Worm (Caenorhabditis elegans) whole organism, late embryonic: Measurements from ENCODE around the gene clec-39.

ENCODE experiments used
- C08G9.2 ChIP-seq: sonication (generic microtip); optimal IDR thresholded peaks from 2 replicates; lab custom pipeline; 2016; ENCODE audit warnings: mild to moderate bottlenecking, missing genetic modification characterization, moderate library complexity, missing compliant biosample characterization
- K02D7.2 ChIP-seq: sonication (generic microtip); optimal IDR thresholded peaks from 2 replicates; lab custom pipeline; 2017; ENCODE audit warnings: mild to moderate bottlenecking, missing genetic modification characterization, missing compliant biosample characterization
- K09A11.1 ChIP-seq: sonication (generic microtip); optimal IDR thresholded peaks from 2 replicates; lab custom pipeline; 2017; ENCODE audit warnings: antibody characterized with exemption, mild to moderate bottlenecking, missing genetic modification characterization, missing compliant biosample characterization; ENCODE audit not compliant: insufficient read depth
- T23F11.4 ChIP-seq: fragments of 200-800 bp; sonication (Bioruptor generic); optimal IDR thresholded peaks from 2 replicates; lab custom pipeline; 2018; ENCODE audit warnings: mild to moderate bottlenecking, missing genetic modification characterization, missing compliant biosample characterization
- Y22D7AL.16 ChIP-seq: sonication (generic microtip); optimal IDR thresholded peaks from 2 replicates; lab custom pipeline; 2016; ENCODE audit warnings: missing genetic modification characterization, missing compliant biosample characterization
- ahr-1 ChIP-seq: sonication (generic microtip); optimal IDR thresholded peaks from 2 replicates; lab custom pipeline; 2016; ENCODE audit warnings: missing genetic modification characterization, missing compliant biosample characterization
- ceh-14 ChIP-seq: sonication (generic microtip); optimal IDR thresholded peaks from 2 replicates; lab custom pipeline; 2016; ENCODE audit warnings: missing genotype, missing genetic modification characterization, missing compliant biosample characterization
- ceh-19 ChIP-seq: fragments of 200-800 bp; sonication (Bioruptor generic); optimal IDR thresholded peaks from 2 replicates; lab custom pipeline; 2018; ENCODE audit warnings: mild to moderate bottlenecking, missing genetic modification characterization, missing compliant biosample characterization
- ceh-2 ChIP-seq: sonication (generic microtip); optimal IDR thresholded peaks from 2 replicates; lab custom pipeline; 2016; ENCODE audit warnings: missing genotype, missing genetic modification characterization, missing compliant biosample characterization
- ceh-22 ChIP-seq: sonication (generic microtip); optimal IDR thresholded peaks from 2 replicates; lab custom pipeline; 2017; ENCODE audit warnings: missing biosample characterization, missing genetic modification characterization
- ceh-24 ChIP-seq: sonication (generic microtip); optimal IDR thresholded peaks from 2 replicates; lab custom pipeline; 2016; ENCODE audit warnings: mild to moderate bottlenecking, missing genetic modification characterization, missing compliant biosample characterization
- ceh-34 ChIP-seq: sonication (generic microtip); optimal IDR thresholded peaks from 2 replicates; lab custom pipeline; 2016; ENCODE audit warnings: mild to moderate bottlenecking, missing genetic modification characterization, missing compliant biosample characterization
- ceh-48 ChIP-seq: sonication (generic microtip); optimal IDR thresholded peaks from 2 replicates; lab custom pipeline; 2016; ENCODE audit warnings: missing genetic modification characterization, inconsistent platforms, missing compliant biosample characterization
- ceh-6 ChIP-seq: fragments of 200-800 bp; sonication (Bioruptor generic); optimal IDR thresholded peaks from 2 replicates; lab custom pipeline; 2018; ENCODE audit warnings: mild to moderate bottlenecking, missing genetic modification characterization, missing compliant biosample characterization
- che-1 ChIP-seq: sonication (generic microtip); optimal IDR thresholded peaks from 2 replicates; lab custom pipeline; 2016; ENCODE audit warnings: mild to moderate bottlenecking, missing genetic modification characterization, missing compliant biosample characterization
- dve-1 ChIP-seq: sonication (generic microtip); optimal IDR thresholded peaks from 2 replicates; lab custom pipeline; 2017; ENCODE audit warnings: antibody characterized with exemption, mild to moderate bottlenecking, missing genetic modification characterization, missing compliant biosample characterization
- elt-4 ChIP-seq: sonication (generic microtip); optimal IDR thresholded peaks from 2 replicates; lab custom pipeline; 2016; ENCODE audit warnings: missing genetic modification characterization, missing compliant biosample characterization
- fax-1 ChIP-seq: sonication (generic microtip); optimal IDR thresholded peaks from 2 replicates; lab custom pipeline; 2016; ENCODE audit warnings: missing genotype, missing genetic modification characterization, missing compliant biosample characterization
- fkh-10 ChIP-seq: fragments of 150-350 bp; optimal IDR thresholded peaks from 2 replicates; lab custom pipeline; 2014; ENCODE audit warnings: missing biosample characterization, missing genetic modification reagents, missing genetic modification characterization
- gmeb-2 ChIP-seq: sonication (generic microtip); optimal IDR thresholded peaks from 2 replicates; lab custom pipeline; 2016; ENCODE audit warnings: missing genetic modification characterization, inconsistent platforms, missing compliant biosample characterization
- hlh-15 ChIP-seq: sonication (generic microtip); optimal IDR thresholded peaks from 2 replicates; lab custom pipeline; 2016; ENCODE audit warnings: missing genetic modification characterization, missing compliant biosample characterization
- hlh-6 ChIP-seq: sonication (generic microtip); optimal IDR thresholded peaks from 2 replicates; lab custom pipeline; 2016; ENCODE audit warnings: missing genotype, missing genetic modification characterization, missing compliant biosample characterization
- hlh-8 ChIP-seq: sonication (generic microtip); optimal IDR thresholded peaks from 2 replicates; lab custom pipeline; 2016; ENCODE audit warnings: missing genotype, missing genetic modification characterization, missing compliant biosample characterization
- lin-11 ChIP-seq: fragments of 200-800 bp; sonication (Bioruptor generic); optimal IDR thresholded peaks from 2 replicates; lab custom pipeline; 2018; ENCODE audit warnings: mild to moderate bottlenecking, missing genetic modification characterization, missing compliant biosample characterization
- madf-2 ChIP-seq: sonication (generic microtip); optimal IDR thresholded peaks from 2 replicates; lab custom pipeline; 2017; ENCODE audit warnings: missing genetic modification characterization, missing compliant biosample characterization
- nfya-1 ChIP-seq: sonication (generic microtip); optimal IDR thresholded peaks from 2 replicates; lab custom pipeline; 2017; ENCODE audit warnings: missing genetic modification characterization, mild to moderate bottlenecking, missing compliant biosample characterization, antibody characterized with exemption, moderate library complexity
- nhr-11 ChIP-seq: fragments of 150-350 bp; optimal IDR thresholded peaks from 2 replicates; lab custom pipeline; 2014; ENCODE audit warnings: missing biosample characterization, missing genetic modification characterization
- nhr-232 ChIP-seq: sonication (generic microtip); optimal IDR thresholded peaks from 2 replicates; lab custom pipeline; 2016; ENCODE audit warnings: missing genetic modification characterization, missing compliant biosample characterization
- npax-4 ChIP-seq: sonication (generic microtip); optimal IDR thresholded peaks from 2 replicates; lab custom pipeline; 2016; ENCODE audit warnings: missing genetic modification characterization, missing compliant biosample characterization
- pag-3 ChIP-seq: sonication (generic microtip); optimal IDR thresholded peaks from 2 replicates; lab custom pipeline; 2016; ENCODE audit warnings: missing compliant biosample characterization, missing genetic modification characterization, borderline replicate concordance
- pha-4 ChIP-seq: fragments of 150-350 bp; optimal IDR thresholded peaks from 2 replicates; lab custom pipeline; 2018; ENCODE audit warnings: missing biosample characterization, missing genetic modification reagents, missing genetic modification characterization
- pqm-1 ChIP-seq: sonication (generic microtip); optimal IDR thresholded peaks from 2 replicates; lab custom pipeline; 2016; ENCODE audit warnings: missing genetic modification characterization, missing compliant biosample characterization
- rnt-1 ChIP-seq: sonication (generic microtip); optimal IDR thresholded peaks from 2 replicates; lab custom pipeline; 2016; ENCODE audit warnings: missing genetic modification characterization, missing compliant biosample characterization
- sdc-2 ChIP-seq: sonication (generic microtip); optimal IDR thresholded peaks from 2 replicates; lab custom pipeline; 2016; ENCODE audit warnings: missing genotype, missing genetic modification characterization, missing compliant biosample characterization
- sox-2 ChIP-seq: fragments of 200-800 bp; sonication (Bioruptor generic); IDR thresholded peaks from 2 replicates; pipeline ENCODE4 v1.3.6; 2022; ENCODE audit warnings: missing genetic modification reagents, missing genetic modification characterization, missing compliant biosample characterization
- sox-4 ChIP-seq: sonication (generic microtip); optimal IDR thresholded peaks from 2 replicates; lab custom pipeline; 2017; ENCODE audit warnings: mild to moderate bottlenecking, missing genetic modification characterization, inconsistent platforms, missing compliant biosample characterization
- syd-9 ChIP-seq: sonication (generic microtip); optimal IDR thresholded peaks from 2 replicates; lab custom pipeline; 2016; ENCODE audit warnings: mild to moderate bottlenecking, missing genetic modification characterization, moderate library complexity, missing compliant biosample characterization
- tbx-7 ChIP-seq: sonication (generic microtip); optimal IDR thresholded peaks from 2 replicates; lab custom pipeline; 2016; ENCODE audit warnings: missing genotype, missing genetic modification characterization, missing compliant biosample characterization
- ttx-3 ChIP-seq: sonication (generic microtip); optimal IDR thresholded peaks from 2 replicates; lab custom pipeline; 2016; ENCODE audit warnings: missing genetic modification reagents, missing genetic modification characterization, missing compliant biosample characterization
- unc-3 ChIP-seq, 2 experiments: fragments of 200-800 bp in 1 of 2; sonication (Bioruptor generic) in 1 of 2; sonication (generic microtip) in 1 of 2; conservative IDR thresholded peaks in 1 of 2; optimal IDR thresholded peaks in 1 of 2; 2 replicates each; pipeline versions ENCODE4 v1.3.6 to Lab custom; 2016 to 2022; ENCODE audit warnings: missing compliant biosample characterization in 2 of 2, missing genetic modification characterization in 2 of 2, missing genetic modification reagents in 1 of 2
- unc-55 ChIP-seq: sonication (generic microtip); optimal IDR thresholded peaks from 2 replicates; lab custom pipeline; 2017; ENCODE audit warnings: missing biosample characterization, missing genetic modification reagents, missing genetic modification characterization
- unc-86 ChIP-seq: sonication (generic microtip); optimal IDR thresholded peaks from 2 replicates; lab custom pipeline; 2016; ENCODE audit warnings: missing genetic modification characterization, missing compliant biosample characterization

Gene clec-39

DNA sequence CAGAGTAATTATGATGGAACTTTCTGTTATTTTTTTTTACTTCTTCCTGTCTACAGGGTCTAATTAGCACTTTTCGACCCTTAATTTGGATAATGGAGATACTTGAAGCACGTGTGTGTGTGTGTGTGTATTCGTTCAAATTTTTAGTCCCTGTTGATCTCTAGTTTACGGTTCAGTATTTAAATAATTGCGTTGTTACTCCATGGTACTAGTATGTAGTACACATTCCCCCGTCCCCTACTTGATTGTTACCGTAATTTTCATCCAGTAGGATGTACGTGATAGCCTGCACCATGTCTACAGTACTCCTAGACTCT lies 40.2 kb downstream of the clec-39 start:
- no peak for TF ChIP-seq fkh-10 (GFP tag; lab: Kevin White, UChicago)
- TF ChIP-seq sox-4 (tag; lab: Kevin White, UChicago) = no peak
- no peak for TF ChIP-seq pqm-1
- no peak for TF ChIP-seq hlh-6
- TF ChIP-seq elt-4 (tag; lab: Kevin White, UChicago) = no peak
- no peak for TF ChIP-seq K02D7.2 (tag; lab: Kevin White, UChicago)
- TF ChIP-seq ceh-19 (GFP tag; lab: Kevin White, UChicago) = no peak
- no peak for TF ChIP-seq ceh-22
- TF ChIP-seq dve-1 (tag; lab: Kevin White, UChicago) = no peak
- TF ChIP-seq ceh-34 (tag; lab: Kevin White, UChicago) = no peak
- TF ChIP-seq tbx-7 = no peak
- no peak for TF ChIP-seq unc-86 (tag; lab: Kevin White, UChicago)

DNA sequence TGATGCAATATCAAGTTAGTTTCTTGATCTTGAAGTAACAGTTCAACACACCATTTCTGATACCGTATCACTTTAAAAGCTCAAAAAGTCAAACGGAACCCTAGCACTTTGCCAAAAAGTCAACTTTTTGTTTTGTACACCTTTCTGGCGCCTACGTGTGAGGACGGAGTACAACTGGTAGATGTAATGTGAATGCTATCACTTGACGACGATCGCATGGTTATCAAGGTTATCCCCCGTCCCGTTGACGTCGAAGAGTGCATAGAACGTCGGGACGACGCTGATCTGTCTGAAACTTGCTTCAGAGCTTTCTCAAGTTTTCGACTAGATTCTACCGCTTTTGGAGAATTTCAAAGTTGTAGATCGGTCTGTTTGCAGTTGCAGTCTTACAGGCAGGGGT lies 40.9 kb downstream of the clec-39 start:
- no peak for TF ChIP-seq sox-4 (tag; lab: Kevin White, UChicago)
- no peak for TF ChIP-seq npax-4 (tag; lab: Kevin White, UChicago)
- TF ChIP-seq nfya-1 (tag; lab: Kevin White, UChicago) = no peak
- TF ChIP-seq T23F11.4 = no peak
- no peak for TF ChIP-seq ceh-48 (tag; lab: Kevin White, UChicago)
- TF ChIP-seq sdc-2 (tag; lab: Kevin White, UChicago) = no peak
- TF ChIP-seq unc-86 (tag; lab: Kevin White, UChicago) = no peak
- TF ChIP-seq Y22D7AL.16 = no peak
- TF ChIP-seq unc-55 = no peak
- no peak for TF ChIP-seq pqm-1
- no peak for TF ChIP-seq pag-3
- no peak for TF ChIP-seq hlh-15 (tag; lab: Kevin White, UChicago)
- TF ChIP-seq dve-1 (tag; lab: Kevin White, UChicago) = no peak
- no peak for TF ChIP-seq ahr-1
- TF ChIP-seq ttx-3 (tag; lab: Kevin White, UChicago) = no peak
- TF ChIP-seq, all 69 proteins: peak for 0

DNA sequence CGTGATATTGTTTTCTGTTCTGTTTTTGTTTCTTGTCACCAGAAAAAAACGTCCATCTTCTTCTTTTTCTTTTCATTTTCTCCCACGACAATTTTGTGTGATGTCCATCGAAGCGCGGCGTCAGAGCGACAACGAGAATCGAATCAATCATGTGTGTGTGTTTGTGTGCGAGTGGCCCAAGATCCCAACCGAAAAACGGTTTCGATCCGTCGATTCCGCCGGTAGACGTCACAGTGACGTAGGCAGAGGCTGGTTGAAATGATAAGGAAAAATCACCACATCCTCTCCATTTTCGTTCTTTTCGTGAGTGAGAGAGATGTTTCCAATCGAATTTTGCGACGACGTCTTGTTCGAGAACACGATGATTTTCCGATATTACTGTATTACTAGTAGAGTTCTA lies 41.5 kb downstream of the clec-39 start:
- TF ChIP-seq che-1 (tag; lab: Kevin White, UChicago) (no peak), gmeb-2 (no peak), ceh-14 (tag; lab: Kevin White, UChicago) (no peak), hlh-6 (no peak), pha-4 (tag; lab: Kevin White, UChicago) (no peak), ahr-1 (no peak), fax-1 (no peak), lin-11 (tag; lab: Kevin White, UChicago) (no peak), npax-4 (tag; lab: Kevin White, UChicago) (no peak), madf-2 (tag; lab: Kevin White, UChicago) (no peak), unc-86 (tag; lab: Kevin White, UChicago) (no peak)

DNA sequence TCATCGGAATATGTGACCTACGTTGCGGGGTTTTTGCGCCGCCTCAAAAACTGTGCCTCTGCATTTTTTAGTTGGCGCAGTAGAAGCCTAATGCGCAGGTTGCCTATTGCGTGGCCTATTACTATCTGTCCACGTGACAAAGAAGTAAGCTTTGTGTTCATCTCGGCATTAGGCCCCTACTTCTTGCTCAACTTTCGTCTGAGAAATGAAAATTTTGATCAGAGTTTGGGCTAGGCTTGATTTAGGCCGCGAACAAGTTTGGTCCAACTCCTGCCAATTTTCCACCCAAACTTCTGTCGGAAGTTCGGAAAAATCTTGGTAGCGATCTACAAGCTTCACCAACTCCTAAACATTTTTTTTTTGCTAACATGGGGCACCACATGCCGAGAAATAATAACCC lies 42.9 kb downstream of the clec-39 start:
- TF ChIP-seq syd-9 = no peak
- no peak for TF ChIP-seq rnt-1
- no peak for TF ChIP-seq sox-2
- TF ChIP-seq hlh-8 (tag; lab: Kevin White, UChicago) = no peak
- no peak for TF ChIP-seq ceh-24
- TF ChIP-seq ceh-34 (tag; lab: Kevin White, UChicago) = no peak
- TF ChIP-seq sdc-2 (tag; lab: Kevin White, UChicago) = no peak
- TF ChIP-seq ceh-6 = no peak
- no peak for TF ChIP-seq nhr-232
- TF ChIP-seq unc-3 (GFP tag; conservative IDR thresholded peaks at IDR 0.05; lab: Robert Waterston, UW) = no peak
- TF ChIP-seq unc-3 (tag; optimal IDR thresholded peaks at IDR 0.05; lab: Kevin White, UChicago) = no peak
- no peak for TF ChIP-seq C08G9.2 (tag; lab: Kevin White, UChicago)
- TF ChIP-seq che-1 (tag; lab: Kevin White, UChicago) = no peak
- TF ChIP-seq fkh-10 (GFP tag; lab: Kevin White, UChicago) = no peak
- TF ChIP-seq ceh-2 = no peak
- TF ChIP-seq K09A11.1 (tag; lab: Kevin White, UChicago) = no peak
- no peak for TF ChIP-seq nhr-11
- TF ChIP-seq gmeb-2 = no peak
